Fruit fly (Drosophila melanogaster): ENCODE results near the gene Ggamma30A.
A peak's percentile ranks its signal among the peaks of the same experiment; 100 is the strongest.

Ggamma30A gene

dm6 chr2L:9210864-9211701 is 45.3 kb upstream of the Ggamma30A start (continued):
- TF ChIP-seq Hnf4 (GFP tag; optimal IDR thresholded peaks at IDR 0.05): peak; percentile 87
- TF ChIP-seq Mio (GFP tag; optimal IDR thresholded peaks at IDR 0.05): peak; percentile 7
- TF ChIP-seq GATAd (GFP tag; optimal IDR thresholded peaks at IDR 0.05): peak; percentile 18
- peak; percentile 96 for TF ChIP-seq h (GFP tag; optimal IDR thresholded peaks at IDR 0.05)
- no peak for TF ChIP-seq dl (GFP tag; optimal IDR thresholded peaks at IDR 0.05; ENCODE audit: insufficient read depth in 1 of 2, partially characterized antibody in 2 of 2)
- TF ChIP-seq Hr78 (GFP tag; optimal IDR thresholded peaks at IDR 0.05): no peak

- TF ChIP-seq rgr (GFP tag; optimal IDR thresholded peaks at IDR 0.05): no peak
- TF ChIP-seq Hr83 (GFP tag; optimal IDR thresholded peaks at IDR 0.05; ENCODE audit: poor library complexity, severe bottlenecking): no peak
- no peak for TF ChIP-seq h (GFP tag; optimal IDR thresholded peaks at IDR 0.05)
- no peak for TF ChIP-seq Jra (GFP tag; optimal IDR thresholded peaks at IDR 0.05)
- TF ChIP-seq Vsx2 (GFP tag; optimal IDR thresholded peaks at IDR 0.05; ENCODE audit: partially characterized antibody): peak; percentile 88
- TF ChIP-seq Sp1 (GFP tag; optimal IDR thresholded peaks at IDR 0.05): no peak
- TF ChIP-seq ey (GFP tag; optimal IDR thresholded peaks at IDR 0.05): no peak
- TF ChIP-seq psq (GFP tag; optimal IDR thresholded peaks at IDR 0.05): no peak
- TF ChIP-seq fru (GFP tag; optimal IDR thresholded peaks at IDR 0.05): no peak
- TF ChIP-seq sv (GFP tag; optimal IDR thresholded peaks at IDR 0.05): no peak
- no peak for TF ChIP-seq lola (GFP tag; optimal IDR thresholded peaks at IDR 0.05)
- peak; percentile 62 for TF ChIP-seq Dif (GFP tag; optimal IDR thresholded peaks at IDR 0.05; ENCODE audit: partially characterized antibody)
- no peak for TF ChIP-seq Rel (GFP tag; optimal IDR thresholded peaks at IDR 0.05)
- TF ChIP-seq Rel (tag; optimal IDR thresholded peaks at IDR 0.05): peak; percentile 37
- no peak for TF ChIP-seq CG32264 (GFP tag; optimal IDR thresholded peaks at IDR 0.05)
These were observed 42.7 kb upstream of the Ggamma30A start for dm6 chr2L:9213626-9214025.

dm6 chr2L:9215899-9216298 is 40.5 kb upstream of the Ggamma30A start:
- no peak for TF ChIP-seq Myc (optimal IDR thresholded peaks at IDR 0.05)
- TF ChIP-seq Rel (GFP tag; optimal IDR thresholded peaks at IDR 0.05): no peak
- peak; percentile 23 for TF ChIP-seq Rel (tag; optimal IDR thresholded peaks at IDR 0.05)

- TF ChIP-seq ey (GFP tag; optimal IDR thresholded peaks at IDR 0.05) (no peak), OdsH (GFP tag; optimal IDR thresholded peaks at IDR 0.05) (no peak), lola (GFP tag; optimal IDR thresholded peaks at IDR 0.05) (no peak), psq (GFP tag; optimal IDR thresholded peaks at IDR 0.05) (peak; percentile 24), Jra (GFP tag; optimal IDR thresholded peaks at IDR 0.05) (no peak)
These were observed 33.1 kb upstream of the Ggamma30A start for dm6 chr2L:9223266-9223665.

dm6 chr2L:9224364-9225019 is 31.9 kb upstream of the Ggamma30A start:
- peak; percentile 87 for TF ChIP-seq tai (GFP tag; optimal IDR thresholded peaks at IDR 0.05)
- no peak for TF ChIP-seq Rel (GFP tag; optimal IDR thresholded peaks at IDR 0.05)
- TF ChIP-seq Rel (tag; optimal IDR thresholded peaks at IDR 0.05): no peak
- TF ChIP-seq br (GFP tag; optimal IDR thresholded peaks at IDR 0.05): peak; percentile 53
- no peak for TF ChIP-seq CG9705 (GFP tag; optimal IDR thresholded peaks at IDR 0.05)
- TF ChIP-seq HLH106 (tag; optimal IDR thresholded peaks at IDR 0.05): peak; percentile 63
- TF ChIP-seq dmrt93B (GFP tag; optimal IDR thresholded peaks at IDR 0.05): peak; percentile 58
- peak; percentile 77 for TF ChIP-seq rgr (GFP tag; optimal IDR thresholded peaks at IDR 0.05)
- TF ChIP-seq Dif (GFP tag; optimal IDR thresholded peaks at IDR 0.05; ENCODE audit: partially characterized antibody): peak; percentile 8
- peak; percentile 77 for TF ChIP-seq ey (GFP tag; optimal IDR thresholded peaks at IDR 0.05)
- no peak for TF ChIP-seq N (GFP tag; optimal IDR thresholded peaks at IDR 0.05)
- TF ChIP-seq Hnf4 (GFP tag; optimal IDR thresholded peaks at IDR 0.05): peak; percentile 44
- TF ChIP-seq Sp1 (GFP tag; optimal IDR thresholded peaks at IDR 0.05): peak; percentile 68
- TF ChIP-seq Myc (optimal IDR thresholded peaks at IDR 0.05): no peak
- no peak for TF ChIP-seq CG32264 (GFP tag; optimal IDR thresholded peaks at IDR 0.05)
- TF ChIP-seq usp (GFP tag; optimal IDR thresholded peaks at IDR 0.05): no peak
- TF ChIP-seq CrebA (GFP tag; optimal IDR thresholded peaks at IDR 0.05; ENCODE audit: borderline replicate concordance): peak; percentile 57
- peak; percentile 52 for TF ChIP-seq jim (GFP tag; optimal IDR thresholded peaks at IDR 0.05)
- peak; percentile 42 for TF ChIP-seq woc (GFP tag; optimal IDR thresholded peaks at IDR 0.05)
- no peak for TF ChIP-seq sv (GFP tag; optimal IDR thresholded peaks at IDR 0.05)
- peak; percentile 79 for TF ChIP-seq h (GFP tag; optimal IDR thresholded peaks at IDR 0.05)
- peak in 1 of 2 experiments; percentile 91 for TF ChIP-seq foxo (GFP tag; optimal IDR thresholded peaks at IDR 0.05)
- no peak for TF ChIP-seq Vsx2 (GFP tag; optimal IDR thresholded peaks at IDR 0.05; ENCODE audit: partially characterized antibody)
- no peak for TF ChIP-seq sage (GFP tag; optimal IDR thresholded peaks at IDR 0.05)
- TF ChIP-seq Hr83 (GFP tag; optimal IDR thresholded peaks at IDR 0.05; ENCODE audit: poor library complexity, severe bottlenecking): peak; percentile 14
- TF ChIP-seq Jra (GFP tag; optimal IDR thresholded peaks at IDR 0.05): no peak
- no peak for TF ChIP-seq lola (GFP tag; optimal IDR thresholded peaks at IDR 0.05)
- peak; percentile 79 for TF ChIP-seq OdsH (GFP tag; optimal IDR thresholded peaks at IDR 0.05)
- no peak for TF ChIP-seq dsf (GFP tag; optimal IDR thresholded peaks at IDR 0.05; ENCODE audit: borderline replicate concordance)
- TF ChIP-seq Hr78 (GFP tag; optimal IDR thresholded peaks at IDR 0.05): no peak
- no peak for TF ChIP-seq GATAd (GFP tag; optimal IDR thresholded peaks at IDR 0.05)
- TF ChIP-seq Abd-B (GFP tag; optimal IDR thresholded peaks at IDR 0.05): no peak
- TF ChIP-seq Mio (GFP tag; optimal IDR thresholded peaks at IDR 0.05): no peak
